Worm (Caenorhabditis elegans) whole organism, L1 larva: ENCODE results near the gene Y62H9A.5.

Source experiments
- Y116A8C.19 ChIP-seq: sonication (generic microtip); optimal IDR thresholded peaks from 2 replicates; lab custom pipeline; 2016; ENCODE audit warnings: missing compliant biosample characterization, missing genetic modification characterization, borderline replicate concordance
- alr-1 ChIP-seq: fragments of 200-800 bp; sonication (Bioruptor generic); optimal IDR thresholded peaks from 2 replicates; lab custom pipeline; 2018; ENCODE audit warnings: borderline replicate concordance, mild to moderate bottlenecking, missing genetic modification characterization, missing compliant biosample characterization
- aly-2 ChIP-seq: fragments of 150-350 bp; optimal IDR thresholded peaks from 2 replicates; lab custom pipeline; 2014; ENCODE audit warnings: missing biosample characterization, missing genetic modification characterization
- ama-1 ChIP-seq: fragments of 150-350 bp; optimal IDR thresholded peaks from 2 replicates; lab custom pipeline; 2014
- ceh-8 ChIP-seq: fragments of 200-800 bp; sonication (Bioruptor generic); optimal IDR thresholded peaks from 2 replicates; lab custom pipeline; 2018; ENCODE audit warnings: mild to moderate bottlenecking, missing genetic modification characterization, moderate library complexity, missing compliant biosample characterization
- ceh-82 ChIP-seq, 3 experiments: fragments of 150-350 bp in 1 of 3; sonication (generic microtip) in 2 of 3; optimal IDR thresholded peaks; 2 replicates each; lab custom pipeline; 2014 to 2017; ENCODE audit warnings: missing biosample characterization in 3 of 3, missing genetic modification characterization in 3 of 3
- ceh-88 ChIP-seq: fragments of 200-800 bp; sonication (Bioruptor generic); IDR thresholded peaks from 2 replicates; pipeline ENCODE4 v1.3.6; 2022; ENCODE audit warnings: missing genetic modification characterization, missing compliant biosample characterization
- dsc-1 ChIP-seq: sonication (generic microtip); optimal IDR thresholded peaks from 2 replicates; lab custom pipeline; 2016; ENCODE audit warnings: mild to moderate bottlenecking, missing genetic modification characterization, missing compliant biosample characterization
- efl-1 ChIP-seq, 4 experiments: fragments of 150-350 bp; optimal IDR thresholded peaks in 3 of 4; peaks in 1 of 4; 1 replicate in 1 of 4; 2 replicates in 3 of 4; lab custom pipeline; 2014; ENCODE audit warnings: missing biosample characterization in 2 of 4, missing genetic modification characterization in 2 of 4, missing genetic modification reagents in 2 of 4
- egl-13 ChIP-seq: sonication (generic microtip); optimal IDR thresholded peaks from 2 replicates; lab custom pipeline; 2016; ENCODE audit warnings: missing genotype, missing genetic modification reagents, missing genetic modification characterization, missing compliant biosample characterization
- elt-2 ChIP-seq: sonication (generic microtip); optimal IDR thresholded peaks from 2 replicates; lab custom pipeline; 2016; ENCODE audit warnings: missing genetic modification characterization, mild to moderate bottlenecking, inconsistent platforms, missing compliant biosample characterization, missing genetic modification reagents
- elt-3 ChIP-seq, 6 experiments: fragments of 150-350 bp in 1 of 6; sonication (generic microtip); optimal IDR thresholded peaks; 2 replicates each; lab custom pipeline; 2017 to 2018; ENCODE audit warnings: missing biosample characterization in 6 of 6, missing genetic modification characterization in 6 of 6, inconsistent platforms in 1 of 6
- ets-5 ChIP-seq: fragments of 200-800 bp; sonication (Bioruptor generic); IDR thresholded peaks from 2 replicates; pipeline ENCODE4 v1.3.6; 2022; ENCODE audit warnings: missing genetic modification characterization, missing compliant biosample characterization
- fkh-4 ChIP-seq: sonication (generic microtip); optimal IDR thresholded peaks from 2 replicates; lab custom pipeline; 2016; ENCODE audit warnings: missing compliant biosample characterization, missing genetic modification characterization, borderline replicate concordance
- fkh-8 ChIP-seq: sonication (generic microtip); optimal IDR thresholded peaks from 2 replicates; lab custom pipeline; 2016; ENCODE audit warnings: mild to moderate bottlenecking, missing genetic modification characterization, missing compliant biosample characterization
- hlh-17 ChIP-seq: fragments of 200-800 bp; sonication (Bioruptor generic); optimal IDR thresholded peaks from 2 replicates; lab custom pipeline; 2018; ENCODE audit warnings: missing genetic modification characterization, mild to moderate bottlenecking, missing compliant biosample characterization, moderate library complexity, borderline replicate concordance
- hlh-4 ChIP-seq: sonication (generic microtip); optimal IDR thresholded peaks from 2 replicates; lab custom pipeline; 2016; ENCODE audit warnings: mild to moderate bottlenecking, missing genetic modification characterization, missing compliant biosample characterization
- irx-1 ChIP-seq: sonication (generic microtip); optimal IDR thresholded peaks from 2 replicates; lab custom pipeline; 2016; ENCODE audit warnings: missing genetic modification characterization, missing compliant biosample characterization
- lin-13 ChIP-seq: fragments of 150-350 bp; optimal IDR thresholded peaks from 2 replicates; lab custom pipeline; 2014; ENCODE audit warnings: missing biosample characterization, missing genetic modification reagents, missing genetic modification characterization
- lin-39 ChIP-seq: fragments of 150-350 bp; optimal IDR thresholded peaks from 2 replicates; lab custom pipeline; 2014; ENCODE audit warnings: missing biosample characterization, missing genetic modification reagents, missing genetic modification characterization
- mep-1 ChIP-seq: fragments of 150-350 bp; optimal IDR thresholded peaks from 2 replicates; lab custom pipeline; 2014; ENCODE audit warnings: missing biosample characterization, missing genetic modification characterization
- nhr-11 ChIP-seq: fragments of 150-350 bp; optimal IDR thresholded peaks from 2 replicates; lab custom pipeline; 2014; ENCODE audit warnings: missing biosample characterization, missing genetic modification characterization
- nhr-28 ChIP-seq: fragments of 150-350 bp; optimal IDR thresholded peaks from 2 replicates; lab custom pipeline; 2014; ENCODE audit warnings: missing biosample characterization, missing genetic modification characterization
- nhr-47 ChIP-seq: sonication (generic microtip); optimal IDR thresholded peaks from 2 replicates; lab custom pipeline; 2016; ENCODE audit warnings: mild to moderate bottlenecking, missing genetic modification characterization, moderate library complexity, missing compliant biosample characterization
- nhr-71 ChIP-seq: sonication (generic microtip); optimal IDR thresholded peaks from 2 replicates; lab custom pipeline; 2016; ENCODE audit warnings: mild to moderate bottlenecking, missing genetic modification characterization, moderate library complexity, missing compliant biosample characterization
- nhr-76 ChIP-seq: sonication (generic microtip); optimal IDR thresholded peaks from 2 replicates; lab custom pipeline; 2017; ENCODE audit warnings: missing biosample characterization, missing genetic modification characterization
- nhr-90 ChIP-seq: sonication (generic microtip); optimal IDR thresholded peaks from 2 replicates; lab custom pipeline; 2016; ENCODE audit warnings: mild to moderate bottlenecking, missing genetic modification characterization, missing compliant biosample characterization; ENCODE audit not compliant: poor library complexity
- pax-3 ChIP-seq: fragments of 200-800 bp; sonication (Bioruptor generic); optimal IDR thresholded peaks from 2 replicates; lab custom pipeline; 2018; ENCODE audit warnings: mild to moderate bottlenecking, missing genetic modification characterization, moderate library complexity, missing compliant biosample characterization
- pqm-1 ChIP-seq: sonication (generic microtip); optimal IDR thresholded peaks from 3 replicates; lab custom pipeline; 2017; ENCODE audit warnings: missing biosample characterization, missing genetic modification characterization
- rnt-1 ChIP-seq: sonication (generic microtip); optimal IDR thresholded peaks from 2 replicates; lab custom pipeline; 2016; ENCODE audit warnings: mild to moderate bottlenecking, missing genetic modification characterization, moderate library complexity, missing compliant biosample characterization
- skn-1 ChIP-seq: fragments of 150-350 bp; optimal IDR thresholded peaks from 2 replicates; lab custom pipeline; 2014; ENCODE audit warnings: missing biosample characterization, missing genetic modification characterization
- snpc-4 ChIP-seq: fragments of 150-350 bp; optimal IDR thresholded peaks from 2 replicates; lab custom pipeline; 2014; ENCODE audit warnings: missing biosample characterization, missing genetic modification characterization
- snu-23 ChIP-seq: sonication (generic microtip); optimal IDR thresholded peaks from 2 replicates; lab custom pipeline; 2016; ENCODE audit warnings: missing genetic modification characterization, missing compliant biosample characterization
- sptf-1 ChIP-seq: fragments of 150-350 bp; optimal IDR thresholded peaks from 2 replicates; lab custom pipeline; 2014; ENCODE audit warnings: missing biosample characterization, missing genetic modification characterization
- sup-37 ChIP-seq: fragments of 200-800 bp; sonication (Bioruptor generic); optimal IDR thresholded peaks from 2 replicates; lab custom pipeline; 2018; ENCODE audit warnings: mild to moderate bottlenecking, missing genetic modification characterization, missing compliant biosample characterization
- tbx-2 ChIP-seq: sonication (generic microtip); optimal IDR thresholded peaks from 2 replicates; lab custom pipeline; 2016; ENCODE audit warnings: missing genetic modification characterization, missing compliant biosample characterization
- xbp-1 ChIP-seq: sonication (generic microtip); optimal IDR thresholded peaks from 2 replicates; lab custom pipeline; 2016; ENCODE audit warnings: missing genetic modification characterization, missing compliant biosample characterization
- ztf-11 ChIP-seq, 2 experiments: sonication (generic microtip); optimal IDR thresholded peaks; 2 replicates each; lab custom pipeline; 2016 to 2017; ENCODE audit warnings: missing genetic modification characterization in 2 of 2, missing biosample characterization in 1 of 2, missing compliant biosample characterization in 1 of 2
- ztf-4 ChIP-seq: fragments of 150-350 bp; optimal IDR thresholded peaks from 2 replicates; lab custom pipeline; 2014; ENCODE audit warnings: missing biosample characterization, missing genetic modification characterization

The Y62H9A.5 gene

ce11 chrX:11878109-11878508 lies 4.6 kb downstream of the Y62H9A.5 start, which contains the start of gene Y62H9A.2:
Y62H9A.2 (minus strand) TSS chrX:11878209.
- TF ChIP-seq efl-1 (optimal IDR thresholded peaks at IDR 0.05; lab: Kevin White, UChicago) (no peak), efl-1 (GFP tag; optimal IDR thresholded peaks at IDR 0.05 in 1 of 2; lab: Kevin White, UChicago) (peak in 1 of 2 experiments; percentile 45), xbp-1 (tag; lab: Kevin White, UChicago) (no peak)

DNA sequence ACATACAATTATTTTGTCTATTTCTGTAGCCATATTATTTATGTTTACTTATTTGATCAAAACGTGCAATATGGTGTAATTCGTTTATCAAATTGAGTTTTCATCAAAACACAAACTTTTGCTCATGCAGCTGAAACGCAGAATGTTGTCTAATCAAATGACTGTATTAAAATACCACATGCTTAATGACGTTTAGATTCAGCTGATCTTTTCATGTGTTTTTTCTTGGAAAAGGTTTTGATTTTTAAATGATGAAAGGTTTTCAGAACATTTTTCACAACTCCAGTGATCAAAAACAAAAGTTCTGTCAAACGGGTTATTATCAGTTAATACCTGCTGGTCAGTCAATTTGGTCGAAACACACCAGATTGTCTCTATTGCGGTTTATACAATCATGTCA lies 7.4 kb downstream of the Y62H9A.5 start, which contains the start of gene Y62H9A.1:
Gene Y62H9A.1 (plus strand): TSS at position 282 of the 400 bp plus-strand sequence.
- TF ChIP-seq nhr-71 (tag; lab: Kevin White, UChicago) (peak; percentile 53), pax-3 (tag; lab: Kevin White, UChicago) (peak; percentile 25), fkh-8 (tag; lab: Kevin White, UChicago) (peak; percentile 25), mep-1 (tag; lab: Kevin White, UChicago) (no peak), hlh-4 (tag; lab: Kevin White, UChicago) (peak; percentile 64)

DNA sequence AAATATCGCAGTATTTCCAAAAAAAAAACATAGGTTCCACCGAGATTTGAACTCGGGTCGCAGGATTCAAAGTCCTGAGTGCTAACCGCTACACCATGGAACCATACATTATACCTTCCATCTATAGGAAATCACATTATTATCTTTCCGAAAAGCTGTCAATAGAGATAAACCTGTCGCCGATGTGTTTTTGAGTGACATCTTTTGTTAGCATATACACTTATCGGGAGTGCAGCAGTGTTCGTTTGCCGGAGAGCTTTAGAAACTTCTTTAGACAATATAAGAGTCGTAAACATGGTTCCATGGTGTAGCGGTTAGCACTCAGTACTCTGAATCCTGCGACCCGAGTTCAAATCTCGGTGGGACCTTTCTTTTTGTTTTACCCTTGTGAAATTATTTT lies 10.5 kb downstream of the Y62H9A.5 start:
- TF ChIP-seq Y116A8C.19 (tag; lab: Kevin White, UChicago): no peak
- TF ChIP-seq nhr-90: no peak
- no peak for TF ChIP-seq efl-1 (optimal IDR thresholded peaks at IDR 0.05; lab: Kevin White, UChicago)
- TF ChIP-seq efl-1 (GFP tag; optimal IDR thresholded peaks at IDR 0.05 in 1 of 2; lab: Kevin White, UChicago): peak in 1 of 2 experiments; percentile 63

ce11 chrX:11870393-11870792 lies 12.3 kb downstream of the Y62H9A.5 start:
- no peak for TF ChIP-seq snpc-4
- peak; percentile 44 for TF ChIP-seq dsc-1 (tag; lab: Kevin White, UChicago)
- TF ChIP-seq elt-2 (tag; lab: Kevin White, UChicago): no peak
- TF ChIP-seq fkh-8 (tag; lab: Kevin White, UChicago): peak; percentile 63

DNA sequence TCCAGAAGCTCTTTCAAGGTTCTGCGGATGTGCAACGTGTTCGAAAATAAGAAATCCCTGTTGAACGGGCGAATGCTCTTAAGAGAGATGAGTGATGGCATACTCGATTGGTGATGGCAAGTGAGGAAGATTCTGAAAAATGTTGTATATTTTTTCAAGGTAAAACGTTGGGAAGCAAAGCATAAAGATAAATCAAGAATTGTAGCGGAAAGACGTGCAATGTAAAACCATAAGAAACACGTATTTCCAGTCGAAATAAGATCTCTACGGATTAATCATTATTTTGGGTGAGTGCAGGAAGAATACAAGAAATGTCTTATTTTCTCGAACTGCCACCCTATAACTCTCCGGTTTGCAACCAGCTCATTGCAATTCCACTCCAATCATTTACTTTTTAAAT lies 13.4 kb downstream of the Y62H9A.5 start, which contains the start of gene dot-1.2:
Gene dot-1.2 (minus strand): TSS at position 101 of the 400 bp plus-strand sequence.
- TF ChIP-seq hlh-17 (GFP tag; lab: Kevin White, UChicago) (no peak), snpc-4 (no peak), skn-1 (tag; lab: Kevin White, UChicago) (no peak), nhr-28 (no peak), nhr-76 (no peak), sup-37 (GFP tag; lab: Kevin White, UChicago) (no peak), ztf-4 (no peak), pqm-1 (tag; lab: Kevin White, UChicago) (no peak), ceh-8 (GFP tag; lab: Kevin White, UChicago) (no peak), lin-13 (no peak), ztf-11 (tag; optimal IDR thresholded peaks at IDR 0.05; lab: Kevin White, UChicago) (no peak), egl-13 (tag; lab: Kevin White, UChicago) (no peak), hlh-4 (tag; lab: Kevin White, UChicago) (no peak), fkh-4 (tag; lab: Kevin White, UChicago) (no peak), ceh-88 (GFP tag; lab: Robert Waterston, UW) (no peak), tbx-2 (tag; lab: Kevin White, UChicago) (no peak), nhr-47 (tag; lab: Kevin White, UChicago) (no peak)

ce11 chrX:11865083-11865482 lies 17.6 kb downstream of the Y62H9A.5 start, which contains the start of gene F54F7.6:
F54F7.6 (plus strand) TSS chrX:11865383.
- TF ChIP-seq nhr-90: no peak
- no peak for TF ChIP-seq ets-5 (GFP tag; lab: Robert Waterston, UW)
- no peak for TF ChIP-seq aly-2 (tag; lab: Kevin White, UChicago)
- TF ChIP-seq dsc-1 (tag; lab: Kevin White, UChicago): no peak
- no peak for TF ChIP-seq ama-1 (lab: Kevin White, UChicago)
- no peak for TF ChIP-seq sptf-1 (tag; lab: Kevin White, UChicago)
- TF ChIP-seq nhr-76: no peak
- no peak for TF ChIP-seq lin-39
- TF ChIP-seq ceh-82 (tag; optimal IDR thresholded peaks at IDR 0.05; lab: Kevin White, UChicago): no peak
- no peak for TF ChIP-seq elt-3 (tag; optimal IDR thresholded peaks at IDR 0.05; lab: Kevin White, UChicago)
- no peak for TF ChIP-seq nhr-71 (tag; lab: Kevin White, UChicago)
- no peak for TF ChIP-seq nhr-11 (tag; lab: Kevin White, UChicago)
- no peak for TF ChIP-seq irx-1 (tag; lab: Kevin White, UChicago)
- no peak for TF ChIP-seq snu-23 (GFP tag; lab: Kevin White, UChicago)
- TF ChIP-seq pqm-1 (tag; lab: Kevin White, UChicago): no peak
- TF ChIP-seq ztf-4: no peak
- TF ChIP-seq rnt-1 (tag; lab: Kevin White, UChicago): no peak
- no peak for TF ChIP-seq alr-1
